Worm (Caenorhabditis elegans): ENCODE results near the gene C25A8.2.

- no peak for TF ChIP-seq ceh-9 (tag; optimal IDR thresholded peaks at IDR 0.05)
- no peak for TF ChIP-seq ceh-31 (tag; optimal IDR thresholded peaks at IDR 0.05)
These were observed 42.5 kb downstream of the C25A8.2 start for ce11 chrIV:7052135-7052534.

Data from whole organism, late embryonic.